Fruit fly (Drosophila melanogaster) whole organism, prepupa: ENCODE data around the gene CG10154.

ENCODE experiments used
- CG10669 ChIP-seq: fragments of 200-800 bp; sonication (Bioruptor generic); optimal IDR thresholded peaks from 3 replicates; lab custom pipeline; 2018; ENCODE audit warnings: missing biosample characterization, mild to moderate bottlenecking, missing genetic modification characterization, moderate library complexity
- CG11294 ChIP-seq: fragments of 200-800 bp; sonication (Bioruptor generic); IDR thresholded peaks from 2 replicates; pipeline ENCODE4 v1.3.6; 2022; ENCODE audit warnings: missing biosample characterization, missing genetic modification characterization
- CG11902 ChIP-seq: fragments of 200-800 bp; sonication (Bioruptor generic); optimal IDR thresholded peaks from 3 replicates; lab custom pipeline; 2016; ENCODE audit warnings: missing biosample characterization, missing genetic modification characterization
- CG15336 ChIP-seq: fragments of 200-800 bp; sonication (Bioruptor generic); IDR thresholded peaks from 2 replicates; pipeline ENCODE4 v1.3.6; 2022; ENCODE audit warnings: missing biosample characterization, missing genetic modification characterization
- CG1621 ChIP-seq: fragments of 200-800 bp; sonication (Bioruptor generic); optimal IDR thresholded peaks from 3 replicates; lab custom pipeline; 2018; ENCODE audit warnings: missing biosample characterization, mild to moderate bottlenecking, missing genetic modification characterization
- CG16779 ChIP-seq: fragments of 200-800 bp; sonication (Bioruptor generic); optimal IDR thresholded peaks from 3 replicates; lab custom pipeline; 2017; ENCODE audit warnings: missing biosample characterization, mild to moderate bottlenecking, missing genetic modification characterization
- CG3032 ChIP-seq: fragments of 200-800 bp; optimal IDR thresholded peaks from 2 replicates; lab custom pipeline; 2019; ENCODE audit warnings: missing biosample characterization, mild to moderate bottlenecking, missing genetic modification characterization, moderate library complexity
- CG32006 ChIP-seq: fragments of 200-800 bp; sonication (Bioruptor generic); optimal IDR thresholded peaks from 3 replicates; lab custom pipeline; 2017; ENCODE audit warnings: missing biosample characterization, mild to moderate bottlenecking, missing genetic modification characterization
- CG34406 ChIP-seq: fragments of 200-800 bp; sonication (Bioruptor generic); optimal IDR thresholded peaks from 3 replicates; lab custom pipeline; 2016; ENCODE audit warnings: missing biosample characterization, missing genetic modification characterization
- CG3919 ChIP-seq: fragments of 200-800 bp; sonication (Bioruptor generic); optimal IDR thresholded peaks from 3 replicates; lab custom pipeline; 2016; ENCODE audit warnings: missing biosample characterization, missing genetic modification characterization
- CG6792 ChIP-seq: fragments of 200-800 bp; sonication (Bioruptor generic); optimal IDR thresholded peaks from 3 replicates; lab custom pipeline; 2016; ENCODE audit warnings: missing biosample characterization, missing genetic modification characterization
- CG6854 ChIP-seq: fragments of 200-800 bp; sonication (Bioruptor generic); optimal IDR thresholded peaks from 2 replicates; lab custom pipeline; 2017; ENCODE audit warnings: missing biosample characterization, mild to moderate bottlenecking, missing genetic modification characterization
- CG7368 ChIP-seq: fragments of 200-800 bp; sonication (Bioruptor generic); optimal IDR thresholded peaks from 3 replicates; lab custom pipeline; 2016; ENCODE audit warnings: missing biosample characterization, missing genetic modification characterization
- CG9139 ChIP-seq: fragments of 200-800 bp; sonication (Bioruptor generic); optimal IDR thresholded peaks from 3 replicates; lab custom pipeline; 2017; ENCODE audit warnings: missing biosample characterization, mild to moderate bottlenecking, missing genetic modification characterization
- Eip78C ChIP-seq: fragments of 200-800 bp; sonication (Bioruptor generic); peaks from one replicate; lab custom pipeline; 2016; ENCODE audit warnings: missing biosample characterization, missing genetic modification characterization
- Eip93F ChIP-seq: fragments of 200-800 bp; sonication (Bioruptor generic); optimal IDR thresholded peaks from 2 replicates; lab custom pipeline; 2016; ENCODE audit warnings: missing biosample characterization, mild to moderate bottlenecking, missing genetic modification characterization
- Ets21C ChIP-seq: fragments of 200-800 bp; sonication (Bioruptor generic); optimal IDR thresholded peaks from 3 replicates; lab custom pipeline; 2016; ENCODE audit warnings: missing biosample characterization, missing genetic modification characterization
- Ets96B ChIP-seq: fragments of 200-800 bp; optimal IDR thresholded peaks from 2 replicates; lab custom pipeline; 2019; ENCODE audit warnings: missing biosample characterization, mild to moderate bottlenecking, missing genetic modification characterization, moderate library complexity
- Gug ChIP-seq: fragments of 200-800 bp; sonication (Bioruptor generic); IDR thresholded peaks from 2 replicates; pipeline ENCODE4 v1.3.6; 2022; ENCODE audit warnings: missing biosample characterization, missing genetic modification characterization
- Hr38 ChIP-seq: sonication (Bioruptor generic); optimal IDR thresholded peaks from 2 replicates; lab custom pipeline; 2016; ENCODE audit warnings: missing biosample characterization, missing genetic modification characterization
- Hr39 ChIP-seq: fragments of 200-800 bp; sonication (Bioruptor generic); optimal IDR thresholded peaks from 2 replicates; lab custom pipeline; 2016; ENCODE audit warnings: missing biosample characterization, missing genetic modification characterization
- Hr4 ChIP-seq: fragments of 200-800 bp; sonication (Bioruptor generic); optimal IDR thresholded peaks from 3 replicates; lab custom pipeline; 2016; ENCODE audit warnings: missing biosample characterization, missing genetic modification characterization
- Lpt ChIP-seq: fragments of 200-800 bp; sonication (Bioruptor generic); optimal IDR thresholded peaks from 3 replicates; lab custom pipeline; 2016; ENCODE audit warnings: missing biosample characterization, missing genetic modification characterization
- Met ChIP-seq: fragments of 200-800 bp; sonication (Bioruptor generic); optimal IDR thresholded peaks from 3 replicates; lab custom pipeline; 2016; ENCODE audit warnings: missing biosample characterization, missing genetic modification characterization
- Sox15 ChIP-seq: fragments of 200-800 bp; sonication (Bioruptor generic); optimal IDR thresholded peaks from 3 replicates; lab custom pipeline; 2016; ENCODE audit warnings: missing biosample characterization, missing genetic modification characterization
- achi ChIP-seq: fragments of 200-800 bp; sonication (Bioruptor generic); optimal IDR thresholded peaks from 3 replicates; lab custom pipeline; 2016; ENCODE audit warnings: missing biosample characterization, missing genetic modification characterization
- acj6 ChIP-seq: fragments of 200-800 bp; sonication (Bioruptor generic); optimal IDR thresholded peaks from 3 replicates; lab custom pipeline; 2016; ENCODE audit warnings: missing biosample characterization, missing genetic modification characterization
- dac ChIP-seq: fragments of 200-800 bp; sonication (Bioruptor generic); optimal IDR thresholded peaks from 2 replicates; lab custom pipeline; 2017; ENCODE audit warnings: missing biosample characterization, mild to moderate bottlenecking, missing genetic modification characterization
- dsx ChIP-seq: fragments of 200-800 bp; optimal IDR thresholded peaks from 3 replicates; lab custom pipeline; 2019; ENCODE audit warnings: missing biosample characterization, mild to moderate bottlenecking, missing genetic modification characterization, moderate library complexity; ENCODE audit not compliant: poor library complexity, severe bottlenecking
- eg ChIP-seq: fragments of 200-800 bp; sonication (Bioruptor generic); IDR thresholded peaks from 3 replicates; pipeline ENCODE4 v1.3.6; 2022; ENCODE audit warnings: missing biosample characterization, missing genetic modification characterization
- fd85E ChIP-seq: fragments of 200-800 bp; sonication (Bioruptor generic); optimal IDR thresholded peaks from 3 replicates; lab custom pipeline; 2016; ENCODE audit warnings: missing biosample characterization, missing genetic modification characterization
- fkh ChIP-seq: fragments of 200-800 bp; sonication (Bioruptor generic); optimal IDR thresholded peaks from 3 replicates; lab custom pipeline; 2017; ENCODE audit warnings: missing biosample characterization, mild to moderate bottlenecking, missing genetic modification characterization, moderate library complexity
- net ChIP-seq: fragments of 200-800 bp; sonication (Bioruptor generic); optimal IDR thresholded peaks from 3 replicates; lab custom pipeline; 2016; ENCODE audit warnings: missing biosample characterization, missing genetic modification characterization
- pdm3 ChIP-seq: fragments of 200-800 bp; sonication (Bioruptor generic); optimal IDR thresholded peaks from 3 replicates; lab custom pipeline; 2016; ENCODE audit warnings: missing biosample characterization, missing genetic modification characterization
- spab ChIP-seq: fragments of 200-800 bp; sonication (Bioruptor generic); optimal IDR thresholded peaks from 2 replicates; lab custom pipeline; 2017; ENCODE audit warnings: missing biosample characterization, mild to moderate bottlenecking, missing genetic modification characterization, missing genetic modification reagents
- svp ChIP-seq: fragments of 200-800 bp; sonication (Bioruptor generic); peaks from one replicate; lab custom pipeline; 2016; ENCODE audit warnings: missing biosample characterization, missing genetic modification characterization

Gene CG10154

DNA sequence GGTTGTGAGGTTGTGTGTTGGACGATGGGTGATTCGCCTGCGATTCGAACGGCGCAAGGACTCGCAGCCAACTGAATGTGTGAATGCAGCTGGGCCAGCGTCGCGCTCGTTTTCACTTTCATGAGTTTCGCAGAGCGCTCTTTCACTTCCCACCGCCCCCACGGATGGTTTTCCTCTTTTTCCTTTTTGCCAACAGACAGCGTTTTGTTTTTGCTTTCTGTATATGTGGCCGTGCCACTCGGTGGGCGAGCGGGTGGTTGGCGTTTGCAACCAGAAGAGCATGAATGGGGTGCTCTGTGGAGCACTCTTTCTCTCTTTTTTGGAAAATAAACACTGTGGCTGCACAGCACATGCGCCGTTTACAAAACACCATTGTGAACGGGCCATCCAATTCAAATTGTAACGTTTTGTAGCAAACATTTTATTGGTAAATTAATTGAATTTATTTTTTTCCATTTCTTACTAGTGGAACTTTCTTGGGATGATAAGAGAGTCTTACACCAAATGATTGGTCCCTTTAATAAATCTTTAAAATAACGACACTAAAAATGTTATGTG is 1.7 kb downstream of the CG10154 start, which contains the start of gene CG10713 (continued):
- no peak for TF ChIP-seq CG11902 (GFP tag; lab: Kevin White, UChicago)
- no peak for TF ChIP-seq Hr38 (GFP tag; lab: Kevin White, UChicago)
- no peak for TF ChIP-seq dsx (GFP tag; lab: Kevin White, UChicago)
- TF ChIP-seq CG3919 (GFP tag; lab: Kevin White, UChicago): peak; percentile 40
- peak; percentile 65 for TF ChIP-seq CG16779 (tag; lab: Kevin White, UChicago)
- no peak for TF ChIP-seq fd85E (GFP tag; lab: Kevin White, UChicago)
- TF ChIP-seq Lpt (GFP tag; lab: Kevin White, UChicago): peak; percentile 47
- peak; percentile 53 for TF ChIP-seq Ets96B (tag; lab: Kevin White, UChicago)

- TF ChIP-seq CG3032: no peak
- no peak for TF ChIP-seq svp
- TF ChIP-seq Ets96B (tag; lab: Kevin White, UChicago): no peak
- TF ChIP-seq CG6792 (GFP tag; lab: Kevin White, UChicago): no peak
- no peak for TF ChIP-seq pdm3 (GFP tag; lab: Kevin White, UChicago)
- TF ChIP-seq CG11294: no peak
- TF ChIP-seq CG7368 (GFP tag; lab: Kevin White, UChicago): no peak
- no peak for TF ChIP-seq Hr39 (GFP tag; lab: Kevin White, UChicago)
- no peak for TF ChIP-seq Met
- TF ChIP-seq Eip93F (GFP tag; lab: Kevin White, UChicago): no peak
- no peak for TF ChIP-seq achi
- TF ChIP-seq CG1621 (tag; lab: Kevin White, UChicago): no peak
- no peak for TF ChIP-seq CG34406 (GFP tag; lab: Kevin White, UChicago)
- TF ChIP-seq fkh (GFP tag; lab: Kevin White, UChicago): no peak
- TF ChIP-seq CG3919 (GFP tag; lab: Kevin White, UChicago): no peak
- TF ChIP-seq CG32006 (GFP tag; lab: Kevin White, UChicago): no peak
- no peak for TF ChIP-seq CG11902 (GFP tag; lab: Kevin White, UChicago)
- TF ChIP-seq spab (GFP tag; lab: Kevin White, UChicago): no peak
- no peak for TF ChIP-seq Ets21C (GFP tag; lab: Kevin White, UChicago)
These were observed 3.4 kb downstream of the CG10154 start for dm6 chr3L:13433522-13433921.

- TF ChIP-seq svp (peak; percentile 68), CG15336 (GFP tag; lab: Robert Waterston, UW) (no peak)
These were observed 4.1 kb downstream of the CG10154 start for dm6 chr3L:13432791-13433190.

- no peak for TF ChIP-seq Eip78C
- TF ChIP-seq acj6 (GFP tag; lab: Kevin White, UChicago): no peak
- no peak for TF ChIP-seq net (GFP tag; lab: Kevin White, UChicago)
- TF ChIP-seq CG3032: no peak
- no peak for TF ChIP-seq fkh (GFP tag; lab: Kevin White, UChicago)
These were observed 6.8 kb downstream of the CG10154 start for dm6 chr3L:13430171-13430570.

dm6 chr3L:13426573-13426972 is 10.4 kb downstream of the CG10154 start, which contains the start of gene CG14105:
CG14105 (minus strand) TSS chr3L:13426673.
- no peak for TF ChIP-seq CG9139 (GFP tag; lab: Kevin White, UChicago)
- no peak for TF ChIP-seq CG1621 (tag; lab: Kevin White, UChicago)
- no peak for TF ChIP-seq dac (GFP tag; lab: Kevin White, UChicago)
- no peak for TF ChIP-seq CG32006 (GFP tag; lab: Kevin White, UChicago)
- TF ChIP-seq Hr4: no peak
- TF ChIP-seq CG6854 (GFP tag; lab: Kevin White, UChicago): no peak
- TF ChIP-seq fd85E (GFP tag; lab: Kevin White, UChicago): no peak
- no peak for TF ChIP-seq CG10669 (GFP tag; lab: Kevin White, UChicago)
- TF ChIP-seq eg (GFP tag; lab: Robert Waterston, UW): no peak
- TF ChIP-seq Gug (GFP tag; lab: Robert Waterston, UW): no peak
- TF ChIP-seq Sox15 (GFP tag; lab: Kevin White, UChicago): no peak
